Fruit fly (Drosophila melanogaster) whole organism, embryonic: ENCODE data around the gene CG15160.

Experiments
- Awh ChIP-seq: fragments of 200-800 bp; sonication (Bioruptor generic); IDR thresholded peaks from 2 replicates; pipeline ENCODE4, ENCODE4 v1.3.6; 2022; ENCODE audit warnings: missing biosample characterization, missing genetic modification characterization
- CG10147 ChIP-seq: fragments of 200-800 bp; sonication (Bioruptor generic); optimal IDR thresholded peaks from 2 replicates; lab custom pipeline; 2019; ENCODE audit warnings: missing biosample characterization, mild to moderate bottlenecking, missing genetic modification characterization, moderate library complexity
- CG10267 ChIP-seq: fragments of 200-800 bp; sonication (Bioruptor generic); optimal IDR thresholded peaks from 2 replicates; lab custom pipeline; 2018; ENCODE audit warnings: missing biosample characterization, mild to moderate bottlenecking, missing genetic modification characterization, moderate library complexity
- CG13287 ChIP-seq: fragments of 200-800 bp; sonication (Bioruptor generic); IDR thresholded peaks from 2 replicates; pipeline ENCODE4 v1.3.6; 2022; ENCODE audit warnings: missing biosample characterization, missing genetic modification characterization; ENCODE audit not compliant: partially characterized antibody
- CG16813 ChIP-seq: fragments of 200-800 bp; sonication (Bioruptor generic); IDR thresholded peaks from 3 replicates; pipeline ENCODE4 v1.3.6; 2022; ENCODE audit warnings: missing biosample characterization, missing genetic modification characterization; ENCODE audit not compliant: partially characterized antibody
- CG16863 ChIP-seq: fragments of 200-800 bp; sonication (Bioruptor generic); optimal IDR thresholded peaks from 3 replicates; lab custom pipeline; 2016; ENCODE audit warnings: missing biosample characterization, missing genetic modification characterization
- CG17829 ChIP-seq: fragments of 200-800 bp; optimal IDR thresholded peaks from 2 replicates; lab custom pipeline; 2019; ENCODE audit warnings: missing biosample characterization, mild to moderate bottlenecking, missing genetic modification characterization, moderate library complexity
- CG2129 ChIP-seq: fragments of 200-800 bp; sonication (Bioruptor generic); IDR thresholded peaks from 2 replicates; pipeline ENCODE4 v1.3.6; 2022; ENCODE audit warnings: missing biosample characterization, missing genetic modification characterization; ENCODE audit not compliant: partially characterized antibody
- CG34224 ChIP-seq: fragments of 200-800 bp; sonication (Bioruptor generic); IDR thresholded peaks from 3 replicates; pipeline ENCODE4 v1.3.6; 2022; ENCODE audit warnings: missing biosample characterization, missing genetic modification characterization; ENCODE audit not compliant: partially characterized antibody
- CG3726 ChIP-seq: fragments of 200-800 bp; sonication (Bioruptor generic); IDR thresholded peaks from 3 replicates; pipeline ENCODE4, ENCODE4 v1.3.6; 2022; ENCODE audit warnings: missing biosample characterization, missing genetic modification characterization
- CG4282 ChIP-seq: fragments of 200-800 bp; sonication (Bioruptor generic); optimal IDR thresholded peaks from 2 replicates; lab custom pipeline; 2016; ENCODE audit warnings: missing biosample characterization, missing genetic modification characterization
- CG4360 ChIP-seq: fragments of 200-800 bp; sonication (Bioruptor generic); IDR thresholded peaks from 2 replicates; pipeline ENCODE4 v1.3.6; 2022; ENCODE audit warnings: missing biosample characterization, missing genetic modification characterization
- CG5245 ChIP-seq: fragments of 200-800 bp; sonication (Bioruptor generic); optimal IDR thresholded peaks from 3 replicates; lab custom pipeline; 2016; ENCODE audit warnings: missing biosample characterization, missing genetic modification characterization
- CG5953 ChIP-seq: fragments of 200-800 bp; sonication (Bioruptor generic); IDR thresholded peaks from 2 replicates; pipeline ENCODE4 v1.3.6; 2022; ENCODE audit warnings: missing biosample characterization, missing genetic modification characterization
- CG6254 ChIP-seq: fragments of 200-800 bp; sonication (Bioruptor generic); optimal IDR thresholded peaks from 3 replicates; lab custom pipeline; 2017; ENCODE audit warnings: mild to moderate bottlenecking, missing biosample characterization, missing genetic modification reagents, missing genetic modification characterization
- CG7556 ChIP-seq: fragments of 200-800 bp; sonication (Bioruptor generic); optimal IDR thresholded peaks from 2 replicates; lab custom pipeline; 2017; ENCODE audit warnings: missing biosample characterization, mild to moderate bottlenecking, missing genetic modification characterization
- CG7963 ChIP-seq: fragments of 200-800 bp; sonication (Bioruptor generic); IDR thresholded peaks from 3 replicates; pipeline ENCODE4 v1.3.6; 2022; ENCODE audit warnings: missing biosample characterization, missing genetic modification characterization; ENCODE audit not compliant: partially characterized antibody
- CG8281 ChIP-seq: fragments of 200-800 bp; sonication (Bioruptor generic); optimal IDR thresholded peaks from 2 replicates; lab custom pipeline; 2018; ENCODE audit warnings: missing biosample characterization, mild to moderate bottlenecking, missing genetic modification characterization, moderate library complexity
- CG8478 ChIP-seq: fragments of >200 bp; optimal IDR thresholded peaks from 2 replicates; lab custom pipeline; 2018
- Gsc ChIP-seq: fragments of 200-800 bp; sonication (Bioruptor generic); IDR thresholded peaks from 2 replicates; pipeline ENCODE4 v1.3.6; 2022; ENCODE audit warnings: missing biosample characterization, missing genetic modification characterization
- HHEX ChIP-seq: fragments of 200-800 bp; sonication (Bioruptor generic); optimal IDR thresholded peaks from 3 replicates; lab custom pipeline; 2017; ENCODE audit warnings: missing biosample characterization, mild to moderate bottlenecking, missing genetic modification characterization, missing genetic modification reagents
- HLH4C ChIP-seq: fragments of 200-800 bp; sonication (Bioruptor generic); IDR thresholded peaks from 3 replicates; pipeline ENCODE4 v1.3.6; 2022; ENCODE audit warnings: missing biosample characterization, missing genetic modification characterization; ENCODE audit not compliant: partially characterized antibody
- HmgD ChIP-seq: fragments of 200-800 bp; sonication (Bioruptor generic); optimal IDR thresholded peaks from 3 replicates; lab custom pipeline; 2016; ENCODE audit warnings: missing biosample characterization, missing genetic modification characterization
- Hmx ChIP-seq: fragments of 200-800 bp; sonication (Bioruptor generic); optimal IDR thresholded peaks from 2 replicates; lab custom pipeline; 2016; ENCODE audit warnings: missing biosample characterization, missing genetic modification characterization
- Hr51 ChIP-seq, 2 experiments: fragments of 200-800 bp; sonication (Bioruptor generic); optimal IDR thresholded peaks; 2 replicates in 1 of 2; 3 replicates in 1 of 2; lab custom pipeline; 2016 to 2018; ENCODE audit warnings: missing biosample characterization in 2 of 2, missing genetic modification characterization in 2 of 2, mild to moderate bottlenecking in 1 of 2, moderate library complexity in 1 of 2
- Lim3 ChIP-seq: fragments of 200-800 bp; sonication (Bioruptor generic); IDR thresholded peaks from 2 replicates; pipeline ENCODE4 v1.3.6; 2022; ENCODE audit warnings: missing biosample characterization, missing genetic modification characterization
- MTF-1 ChIP-seq: fragments of 200-800 bp; sonication (Bioruptor generic); optimal IDR thresholded peaks from 2 replicates; lab custom pipeline; 2018; ENCODE audit warnings: missing biosample characterization, mild to moderate bottlenecking, missing genetic modification characterization, borderline replicate concordance
- Mad ChIP-seq: fragments of 200-800 bp; sonication (Bioruptor generic); optimal IDR thresholded peaks from 2 replicates; lab custom pipeline; 2016; ENCODE audit warnings: missing biosample characterization, missing genetic modification characterization
- NC2β ChIP-seq: fragments of 200-800 bp; sonication (Bioruptor generic); optimal IDR thresholded peaks from 2 replicates; lab custom pipeline; 2016; ENCODE audit warnings: missing biosample characterization, missing genetic modification characterization
- Neu2 ChIP-seq: fragments of 200-800 bp; sonication (Bioruptor generic); optimal IDR thresholded peaks from 3 replicates; lab custom pipeline; 2016; ENCODE audit warnings: missing biosample characterization, missing genetic modification characterization, borderline replicate concordance
- Optix ChIP-seq: fragments of 200-800 bp; sonication (Bioruptor generic); IDR thresholded peaks from 3 replicates; pipeline ENCODE4 v1.3.6; 2022; ENCODE audit warnings: missing biosample characterization, missing genetic modification characterization
- Spps ChIP-seq: fragments of 200-800 bp; sonication (Bioruptor generic); optimal IDR thresholded peaks from 2 replicates; lab custom pipeline; 2018; ENCODE audit warnings: missing biosample characterization, mild to moderate bottlenecking, missing genetic modification characterization
- abd-A ChIP-seq: fragments of 200-800 bp; sonication (Bioruptor generic); optimal IDR thresholded peaks from 3 replicates; lab custom pipeline; 2019; ENCODE audit warnings: missing biosample characterization, mild to moderate bottlenecking, missing genetic modification characterization, moderate library complexity
- caup ChIP-seq: fragments of 200-800 bp; sonication (Bioruptor generic); optimal IDR thresholded peaks from 3 replicates; lab custom pipeline; 2017; ENCODE audit warnings: missing biosample characterization, mild to moderate bottlenecking, missing genetic modification characterization, moderate library complexity; ENCODE audit not compliant: severe bottlenecking
- chinmo ChIP-seq: fragments of 200-800 bp; sonication (Bioruptor generic); IDR thresholded peaks from 4 replicates; pipeline ENCODE4 v1.3.6; 2022; ENCODE audit warnings: missing biosample characterization, missing genetic modification characterization; ENCODE audit not compliant: partially characterized antibody
- crp ChIP-seq, 2 experiments: fragments of 200-800 bp; sonication (Bioruptor generic); optimal IDR thresholded peaks; 2 replicates in 1 of 2; 3 replicates in 1 of 2; lab custom pipeline; 2017; ENCODE audit warnings: missing biosample characterization in 2 of 2, missing genetic modification characterization in 2 of 2, mild to moderate bottlenecking in 1 of 2, moderate library complexity in 1 of 2
- ftz-f1 ChIP-seq: fragments of 200-800 bp; sonication (Bioruptor generic); optimal IDR thresholded peaks from 2 replicates; lab custom pipeline; 2016; ENCODE audit warnings: missing biosample characterization, missing genetic modification characterization
- fu2 ChIP-seq: fragments of 200-800 bp; sonication (Bioruptor generic); optimal IDR thresholded peaks from 2 replicates; lab custom pipeline; 2016; ENCODE audit warnings: missing biosample characterization, missing genetic modification characterization
- kni ChIP-seq: fragments of 200-800 bp; sonication (Bioruptor generic); optimal IDR thresholded peaks from 3 replicates; lab custom pipeline; 2017; ENCODE audit warnings: mild to moderate bottlenecking, missing biosample characterization, missing genetic modification reagents, missing genetic modification characterization
- mirr ChIP-seq: fragments of 200-800 bp; sonication (Bioruptor generic); optimal IDR thresholded peaks from 3 replicates; lab custom pipeline; 2018; ENCODE audit warnings: missing biosample characterization, mild to moderate bottlenecking, missing genetic modification characterization
- prd ChIP-seq, 3 experiments: fragments of >200 bp in 2 of 3; fragments of 200-800 bp in 1 of 3; sonication (Bioruptor generic) in 1 of 3; optimal IDR thresholded peaks in 2 of 3; IDR thresholded peaks in 1 of 3; 2 replicates in 2 of 3; 3 replicates in 1 of 3; pipeline versions ENCODE4 v1.3.6 to Lab custom; 2017 to 2022; ENCODE audit warnings: missing biosample characterization in 1 of 3, missing genetic modification characterization in 1 of 3
- scrt ChIP-seq: fragments of 200-800 bp; sonication (Bioruptor generic); optimal IDR thresholded peaks from 2 replicates; lab custom pipeline; 2018; ENCODE audit warnings: missing biosample characterization, mild to moderate bottlenecking, missing genetic modification characterization, moderate library complexity
- sob ChIP-seq: fragments of 200-800 bp; sonication (Bioruptor generic); IDR thresholded peaks from 2 replicates; pipeline ENCODE4 v1.3.6; 2022; ENCODE audit warnings: missing biosample characterization, missing genetic modification characterization
- tap ChIP-seq: fragments of 200-800 bp; optimal IDR thresholded peaks from 3 replicates; lab custom pipeline; 2019; ENCODE audit warnings: missing biosample characterization, mild to moderate bottlenecking, missing genetic modification characterization, moderate library complexity
- trem ChIP-seq: fragments of 200-800 bp; optimal IDR thresholded peaks from 3 replicates; lab custom pipeline; 2019; ENCODE audit warnings: missing biosample characterization, mild to moderate bottlenecking, missing genetic modification characterization, moderate library complexity
- trh ChIP-seq: fragments of 200-800 bp; sonication (Bioruptor generic); optimal IDR thresholded peaks from 2 replicates; lab custom pipeline; 2016; ENCODE audit warnings: missing biosample characterization, missing genetic modification characterization
- tx ChIP-seq: fragments of 200-800 bp; sonication (Bioruptor generic); optimal IDR thresholded peaks from 2 replicates; lab custom pipeline; 2016; ENCODE audit warnings: missing biosample characterization, missing genetic modification characterization

The CG15160 gene

DNA sequence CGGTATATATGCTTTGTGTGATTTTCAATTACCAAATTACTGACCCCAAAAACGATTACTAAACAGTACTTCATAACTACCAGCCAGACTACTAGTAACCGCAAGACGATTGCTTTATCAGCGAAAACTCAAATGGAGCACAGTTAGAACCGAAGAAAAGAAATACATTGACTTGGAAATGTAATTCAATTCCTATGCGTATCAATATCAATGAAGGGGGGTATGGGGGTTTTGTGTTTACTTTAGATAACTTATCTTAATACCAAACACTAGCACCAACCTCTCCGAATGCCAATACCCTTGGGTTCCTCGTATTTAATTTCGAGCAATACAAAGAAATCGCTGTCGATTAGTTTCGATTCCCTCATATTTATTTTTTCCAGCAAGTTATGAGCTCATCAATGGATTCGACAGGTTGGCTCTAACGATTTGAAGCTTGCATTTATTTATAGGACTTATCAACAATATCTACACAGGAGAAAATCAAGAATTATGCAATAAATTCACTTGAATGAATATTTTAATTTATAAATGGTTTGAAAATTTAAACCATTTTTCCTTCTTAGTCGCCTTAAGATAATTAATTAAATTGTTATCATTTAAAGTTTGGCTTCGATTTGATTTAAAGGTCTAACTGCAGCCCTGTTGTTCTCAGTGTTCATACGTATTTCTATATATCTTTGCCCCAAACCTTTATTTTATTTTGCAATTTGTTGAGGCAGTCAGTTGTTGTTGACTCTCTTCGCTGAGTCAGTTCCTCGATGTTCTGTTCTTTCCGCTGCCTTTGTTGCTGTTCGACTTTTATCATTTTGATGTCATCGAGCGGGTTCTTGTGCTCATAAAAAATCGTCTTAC lies 30.9 kb downstream of the CG15160 start (continued):
- TF ChIP-seq Neu2: no peak
- no peak for TF ChIP-seq HLH4C (GFP tag; lab: Robert Waterston, UW)
- peak; percentile 83 for TF ChIP-seq CG7556
- TF ChIP-seq CG7963 (GFP tag; lab: Robert Waterston, UW): no peak
- TF ChIP-seq HmgD (GFP tag; lab: Kevin White, UChicago): no peak
- peak; percentile 59 to 87 for TF ChIP-seq Hr51 (GFP tag; optimal IDR thresholded peaks at IDR 0.05; lab: Kevin White, UChicago)
- peak; percentile 85 for TF ChIP-seq tap (tag; lab: Kevin White, UChicago)
- TF ChIP-seq CG8281 (tag; lab: Kevin White, UChicago): peak; percentile 19
- TF ChIP-seq MTF-1 (GFP tag; lab: Kevin White, UChicago): peak; percentile 25
- peak; percentile 68 for TF ChIP-seq scrt
- TF ChIP-seq CG16813 (GFP tag; lab: Robert Waterston, UW): no peak
- no peak for TF ChIP-seq CG4360
- no peak for TF ChIP-seq Optix (GFP tag; lab: Robert Waterston, UW)
- no peak for TF ChIP-seq CG8478 (lab: Kevin White, UChicago)
- TF ChIP-seq abd-A: no peak
- peak; percentile 56 for TF ChIP-seq trem (tag; lab: Kevin White, UChicago)
- TF ChIP-seq trh (GFP tag; lab: Kevin White, UChicago): no peak
- TF ChIP-seq CG2129 (GFP tag; lab: Robert Waterston, UW): no peak
- no peak for TF ChIP-seq kni (GFP tag; lab: Kevin White, UChicago)
- peak; percentile 46 for TF ChIP-seq NC2β (GFP tag; lab: Kevin White, UChicago)
- no peak for TF ChIP-seq Hmx (GFP tag; lab: Kevin White, UChicago)
- TF ChIP-seq prd (optimal IDR thresholded peaks at IDR 0.05; lab: Kevin White, UChicago): no peak
- TF ChIP-seq prd (GFP tag; IDR thresholded peaks at IDR 0.05; lab: Robert Waterston, UW): peak; percentile 80
- peak; percentile 80 for TF ChIP-seq CG17829 (tag; lab: Kevin White, UChicago)
- TF ChIP-seq fu2 (GFP tag; lab: Kevin White, UChicago): peak; percentile 60
- TF ChIP-seq chinmo: 0 out of 4 replicates have a peak, but pooled peaks have one; percentile 52
- TF ChIP-seq CG10147: peak; percentile 71
- peak; percentile 77 for TF ChIP-seq CG10267 (tag; lab: Kevin White, UChicago)
- peak; percentile 71 for TF ChIP-seq CG5245 (GFP tag; lab: Kevin White, UChicago)
- peak; percentile 79 for TF ChIP-seq sob (GFP tag; lab: Robert Waterston, UW)
- TF ChIP-seq CG3726 (GFP tag; lab: Robert Waterston, UW): no peak
- TF ChIP-seq mirr (GFP tag; lab: Kevin White, UChicago): peak; percentile 98
- TF ChIP-seq CG4282: no peak
- TF ChIP-seq ftz-f1 (GFP tag; lab: Kevin White, UChicago): no peak
- peak; percentile 46 for TF ChIP-seq caup (GFP tag; lab: Kevin White, UChicago)
- TF ChIP-seq CG34224 (GFP tag; lab: Robert Waterston, UW): no peak
- peak; percentile 8 for TF ChIP-seq Mad (GFP tag; lab: Kevin White, UChicago)
- peak; percentile 61 for TF ChIP-seq CG16863 (GFP tag; lab: Kevin White, UChicago)
- TF ChIP-seq CG6254 (GFP tag; lab: Kevin White, UChicago): peak; percentile 33
- TF ChIP-seq Awh: peak; percentile 52; the same call in 1 of the 2 replicates
- TF ChIP-seq HHEX (GFP tag; lab: Kevin White, UChicago): peak; percentile 70
- peak; percentile 60; the same call in 1 of the 2 replicates for TF ChIP-seq CG5953 (GFP tag; lab: Robert Waterston, UW)
- no peak for TF ChIP-seq Gsc
- TF ChIP-seq CG13287 (GFP tag; lab: Robert Waterston, UW): no peak
- peak; percentile 7 for TF ChIP-seq tx
- TF ChIP-seq crp (GFP tag; optimal IDR thresholded peaks at IDR 0.05; lab: Kevin White, UChicago): peak in 1 of 2 experiments; percentile 5
- peak; percentile 69 for TF ChIP-seq Spps (tag; lab: Kevin White, UChicago)
- TF ChIP-seq Lim3 (GFP tag; lab: Robert Waterston, UW): peak; percentile 48; the same call in 1 of the 2 replicates
